Worm (Caenorhabditis elegans): ENCODE measurements around the gene F17C11.6.

F17C11.6 gene

DNA sequence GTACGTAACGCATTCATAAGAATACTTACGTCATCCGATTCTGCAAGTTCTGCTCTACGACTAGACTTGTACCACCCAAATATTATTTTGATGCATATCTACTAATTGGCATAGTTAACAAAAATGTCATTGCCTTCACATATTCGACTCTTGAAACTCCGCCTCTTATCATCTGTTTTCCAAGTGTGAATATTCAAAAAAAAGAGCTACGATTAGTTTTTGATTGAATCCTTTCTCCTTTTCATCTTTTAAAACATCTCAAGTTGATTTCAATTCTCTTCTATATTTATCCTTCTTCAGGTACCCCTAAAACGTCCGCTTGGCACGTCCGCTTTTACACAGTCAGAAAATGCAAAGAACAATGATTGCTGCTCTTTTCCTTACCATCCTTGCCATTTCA is 7.0 kb upstream of the F17C11.6 start, which contains the start of gene F17C11.2:
F17C11.2 (plus strand) TSS at position 301 of the 400 bp plus-strand sequence.
- TF ChIP-seq efl-1 (optimal IDR thresholded peaks at IDR 0.05) (no peak), efl-1 (GFP tag; optimal IDR thresholded peaks at IDR 0.05 in 1 of 2) (peak in 1 of 2 experiments; percentile 3), lin-39 (tag; optimal IDR thresholded peaks at IDR 0.05) (no peak), lin-13 (GFP tag; optimal IDR thresholded peaks at IDR 0.05) (no peak), nhr-90 (tag; optimal IDR thresholded peaks at IDR 0.05; ENCODE audit: poor library complexity) (no peak), isw-1 (GFP tag; IDR thresholded peaks at IDR 0.05) (no peak), fkh-10 (GFP tag; optimal IDR thresholded peaks at IDR 0.05) (no peak), nhr-85 (tag) (no peak)

DNA sequence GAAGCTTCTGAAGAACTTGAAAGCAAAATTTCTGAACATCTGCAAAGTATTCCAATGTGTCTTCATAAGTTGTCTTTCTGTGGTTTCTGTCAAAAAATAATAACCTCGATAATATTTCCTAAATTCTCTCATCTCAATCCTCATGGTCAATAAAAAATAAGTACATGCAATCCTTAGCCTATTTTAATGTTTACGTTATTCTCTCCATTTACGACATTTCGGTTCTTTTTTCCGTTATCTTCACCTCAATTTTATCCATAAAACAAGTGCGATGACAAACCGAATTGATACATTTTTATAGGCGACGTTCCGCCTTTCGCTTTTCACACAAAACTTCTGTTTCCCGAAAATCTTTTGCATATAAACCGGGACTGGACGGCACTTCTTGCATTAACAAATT is 5.4 kb upstream of the F17C11.6 start, which contains the start of gene col-153:
col-153 (plus strand) TSS at position 301 of the 400 bp plus-strand sequence.
- TF ChIP-seq nhr-84 (tag; optimal IDR thresholded peaks at IDR 0.05) (no peak), mef-2 (tag; optimal IDR thresholded peaks at IDR 0.05) (no peak), blmp-1 (tag; optimal IDR thresholded peaks at IDR 0.05) (peak; percentile 86), nhr-11 (tag; optimal IDR thresholded peaks at IDR 0.05) (no peak)

DNA sequence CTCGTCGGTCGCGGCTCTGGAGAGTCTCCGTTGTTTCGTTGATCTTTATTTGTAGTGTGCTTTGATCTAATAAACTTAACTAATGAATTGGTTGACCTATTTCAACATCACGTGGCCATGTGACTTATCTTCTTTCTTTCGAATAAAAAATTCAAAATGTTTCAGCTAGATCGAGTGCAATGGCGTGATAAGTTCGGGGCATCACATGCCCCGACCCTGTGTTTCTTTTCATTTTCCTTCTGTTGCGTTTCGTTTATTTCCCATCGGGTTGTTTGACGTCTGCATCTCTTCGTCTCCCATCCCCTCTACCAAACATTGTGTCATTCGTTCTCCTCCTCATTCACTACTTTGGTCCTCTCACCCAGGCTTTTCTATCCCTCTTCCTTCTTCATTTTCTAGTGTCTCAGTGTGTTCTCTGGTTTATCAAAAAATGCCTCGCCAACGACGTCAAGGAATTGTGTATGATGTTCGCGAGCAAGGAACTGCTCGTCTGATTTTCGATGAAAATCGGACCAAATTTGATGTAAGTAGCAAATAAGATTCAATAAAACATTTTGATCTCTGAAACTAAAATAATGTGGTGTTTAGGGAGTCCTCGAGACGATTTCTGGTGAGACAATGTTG is 3.2 kb upstream of the F17C11.6 start, which contains the start of gene F17C11.4:
F17C11.4 (plus strand) TSS at position 206 of the 624 bp plus-strand sequence.
- TF ChIP-seq fkh-4 (tag; optimal IDR thresholded peaks at IDR 0.05; ENCODE audit: borderline replicate concordance) (no peak), unc-30 (tag; optimal IDR thresholded peaks at IDR 0.05) (no peak), nhr-84 (tag; optimal IDR thresholded peaks at IDR 0.05) (no peak), hlh-4 (tag; optimal IDR thresholded peaks at IDR 0.05) (no peak), ces-1 (GFP tag; optimal IDR thresholded peaks at IDR 0.05) (no peak), ztf-11 (tag; optimal IDR thresholded peaks at IDR 0.05) (no peak), zag-1 (tag; optimal IDR thresholded peaks at IDR 0.05) (no peak), hlh-17 (GFP tag; optimal IDR thresholded peaks at IDR 0.05; ENCODE audit: borderline replicate concordance) (no peak), dsc-1 (tag; optimal IDR thresholded peaks at IDR 0.05) (peak; percentile 67), dpl-1 (GFP tag; optimal IDR thresholded peaks at IDR 0.05) (peak; percentile 48 to 63 (median 55)), jun-1 (tag; optimal IDR thresholded peaks at IDR 0.05) (peak; percentile 64), nhr-47 (tag; optimal IDR thresholded peaks at IDR 0.05) (peak; percentile 83), C34B4.2 (tag; optimal IDR thresholded peaks at IDR 0.05) (no peak), ceh-82 (tag; optimal IDR thresholded peaks at IDR 0.05) (peak; percentile 27 to 66 (median 35)), unc-62 (GFP tag; optimal IDR thresholded peaks at IDR 0.05) (no peak), egl-13 (tag; optimal IDR thresholded peaks at IDR 0.05) (peak; percentile 61), aly-2 (tag; optimal IDR thresholded peaks at IDR 0.05) (no peak), sox-4 (tag; optimal IDR thresholded peaks at IDR 0.05) (no peak), C04F5.9 (tag; optimal IDR thresholded peaks at IDR 0.05) (peak; percentile 25), nhr-77 (tag; optimal IDR thresholded peaks at IDR 0.05) (peak; percentile 2), ceh-90 (tag; optimal IDR thresholded peaks at IDR 0.05) (no peak), tlp-1 (tag; optimal IDR thresholded peaks at IDR 0.05) (no peak), pqm-1 (tag; optimal IDR thresholded peaks at IDR 0.05) (no peak), blmp-1 (tag; optimal IDR thresholded peaks at IDR 0.05) (peak; percentile 93), mab-9 (GFP tag; IDR thresholded peaks at IDR 0.05) (peak; percentile 54; the same call in 1 of the 2 replicates), ceh-8 (GFP tag; optimal IDR thresholded peaks at IDR 0.05) (peak; percentile 59), ama-1 (optimal IDR thresholded peaks at IDR 0.05) (peak; percentile 52), unc-98 (GFP tag; IDR thresholded peaks at IDR 0.05) (peak; percentile 57; the same call in 1 of the 2 replicates), ceh-88 (GFP tag; IDR thresholded peaks at IDR 0.05) (0 out of 2 replicates have a peak, but pooled peaks have one; percentile 17), nhr-71 (tag; optimal IDR thresholded peaks at IDR 0.05) (peak; percentile 99), fkh-10 (GFP tag; optimal IDR thresholded peaks at IDR 0.05) (peak; percentile 35), zip-4 (GFP tag; optimal IDR thresholded peaks at IDR 0.05) (peak; percentile 21), swsn-7 (tag; optimal IDR thresholded peaks at IDR 0.05) (peak; percentile 77), snu-23 (GFP tag; optimal IDR thresholded peaks at IDR 0.05) (peak; percentile 95), pag-3 (tag; optimal IDR thresholded peaks at IDR 0.05; ENCODE audit: borderline replicate concordance, insufficient read depth) (peak; percentile 70), irx-1 (tag; optimal IDR thresholded peaks at IDR 0.05) (peak; percentile 72), nhr-12 (tag; optimal IDR thresholded peaks at IDR 0.05) (no peak), aha-1 (tag; optimal IDR thresholded peaks at IDR 0.05) (no peak), lir-3 (tag; optimal IDR thresholded peaks at IDR 0.05; ENCODE audit: poor library complexity) (peak; percentile 78)

All from whole organism, L1 larva.